Worm (Caenorhabditis elegans) whole organism, young adult: ENCODE results near the gene Y68A4A.13.

Source experiments
- F55B11.4 ChIP-seq: sonication (generic microtip); optimal IDR thresholded peaks from 2 replicates; lab custom pipeline; 2016; ENCODE audit warnings: missing compliant biosample characterization, missing genetic modification characterization, borderline replicate concordance; ENCODE audit not compliant: insufficient read depth
- Y67H2A.10 ChIP-seq: fragments of 200-800 bp; sonication (Bioruptor generic); conservative IDR thresholded peaks from 2 replicates; pipeline ENCODE4 v1.3.6; 2022; ENCODE audit warnings: missing genetic modification reagents, missing genetic modification characterization, missing compliant biosample characterization
- ama-1 ChIP-seq, 3 experiments: fragments of 150-350 bp in 1 of 3; sonication (generic microtip) in 2 of 3; optimal IDR thresholded peaks; 2 replicates each; lab custom pipeline; 2014 to 2018; ENCODE audit warnings: missing biosample characterization in 2 of 3, missing genetic modification characterization in 2 of 3, missing genetic modification reagents in 2 of 3
- attf-5 ChIP-seq: fragments of 200-800 bp; sonication (Bioruptor generic); optimal IDR thresholded peaks from 2 replicates; lab custom pipeline; 2018; ENCODE audit warnings: mild to moderate bottlenecking, missing genetic modification characterization, missing compliant biosample characterization
- ceh-27 ChIP-seq: fragments of 200-800 bp; sonication (Bioruptor generic); optimal IDR thresholded peaks from 2 replicates; lab custom pipeline; 2018; ENCODE audit warnings: mild to moderate bottlenecking, missing genetic modification characterization, moderate library complexity, missing compliant biosample characterization
- hrde-1 ChIP-seq: sonication (generic microtip); optimal IDR thresholded peaks from 2 replicates; lab custom pipeline; 2016; ENCODE audit warnings: missing genetic modification characterization, mild to moderate bottlenecking, missing compliant biosample characterization, moderate library complexity, missing genotype, missing genetic modification reagents, borderline replicate concordance
- lin-35 ChIP-seq, 3 experiments: fragments of 150-350 bp in 2 of 3; sonication (generic microtip) in 1 of 3; optimal IDR thresholded peaks; 2 replicates each; lab custom pipeline; 2014 to 2018; ENCODE audit warnings: missing biosample characterization in 3 of 3, missing genetic modification characterization in 3 of 3, missing genetic modification reagents in 3 of 3
- mes-4 ChIP-seq: sonication (generic microtip); optimal IDR thresholded peaks from 2 replicates; lab custom pipeline; 2016; ENCODE audit warnings: missing genotype, missing genetic modification characterization, missing compliant biosample characterization
- nhr-80 ChIP-seq: sonication (generic microtip); optimal IDR thresholded peaks from 2 replicates; lab custom pipeline; 2016; ENCODE audit warnings: missing genetic modification characterization, missing compliant biosample characterization
- nhr-90 ChIP-seq: sonication (generic microtip); optimal IDR thresholded peaks from 2 replicates; lab custom pipeline; 2016; ENCODE audit warnings: missing genotype, mild to moderate bottlenecking, missing genetic modification characterization, missing compliant biosample characterization
- pha-4 ChIP-seq: fragments of 150-350 bp; sonication (generic microtip); optimal IDR thresholded peaks from 2 replicates; lab custom pipeline; 2014; ENCODE audit warnings: missing biosample characterization, missing genetic modification reagents, missing genetic modification characterization
- tlf-1 ChIP-seq: fragments of 200-800 bp; sonication (Bioruptor generic); optimal IDR thresholded peaks from 2 replicates; lab custom pipeline; 2018; ENCODE audit warnings: mild to moderate bottlenecking, missing genetic modification characterization, missing compliant biosample characterization

- TF ChIP-seq Y67H2A.10 (GFP tag; lab: Robert Waterston, UW) (no peak), pha-4 (tag; lab: Kevin White, UChicago) (no peak), nhr-80 (tag; lab: Kevin White, UChicago) (no peak), ceh-27 (GFP tag; lab: Kevin White, UChicago) (no peak), hrde-1 (tag; lab: Kevin White, UChicago) (no peak), tlf-1 (GFP tag; lab: Kevin White, UChicago) (no peak), ama-1 (optimal IDR thresholded peaks at IDR 0.05; lab: Kevin White, UChicago) (no peak), ama-1 (GFP tag; optimal IDR thresholded peaks at IDR 0.05; lab: Kevin White, UChicago) (no peak), lin-35 (GFP tag; optimal IDR thresholded peaks at IDR 0.05; lab: Kevin White, UChicago) (no peak), mes-4 (tag; lab: Kevin White, UChicago) (no peak), attf-5 (GFP tag; lab: Kevin White, UChicago) (no peak), nhr-90 (tag; lab: Kevin White, UChicago) (no peak), F55B11.4 (tag; lab: Kevin White, UChicago) (no peak)
These were observed 7.7 kb upstream of the Y68A4A.13 start for ce11 chrV:17215602-17216001.
